Worm (Caenorhabditis elegans) whole organism, mixed stage, embryonic: ENCODE measurements around the gene nspa-8.

Source experiments
- ceh-39 ChIP-seq: fragments of 150-350 bp; optimal IDR thresholded peaks from 2 replicates; lab custom pipeline; 2014; ENCODE audit warnings: missing biosample characterization, missing genetic modification characterization
- elt-3 ChIP-seq: fragments of 150-350 bp; optimal IDR thresholded peaks from 2 replicates; lab custom pipeline; 2014; ENCODE audit warnings: missing biosample characterization, missing genetic modification characterization
- lsy-2 ChIP-seq: fragments of 150-350 bp; optimal IDR thresholded peaks from 2 replicates; lab custom pipeline; 2014; ENCODE audit warnings: missing biosample characterization, missing genetic modification characterization
- nhr-237 ChIP-seq: fragments of 150-350 bp; optimal IDR thresholded peaks from 2 replicates; lab custom pipeline; 2014; ENCODE audit warnings: missing biosample characterization, missing genetic modification characterization
- unc-39 ChIP-seq: fragments of 150-350 bp; optimal IDR thresholded peaks from 2 replicates; lab custom pipeline; 2014; ENCODE audit warnings: missing biosample characterization, missing genetic modification characterization

ce11 chrV:14851206-14851605, 24.4 kb upstream of the nspa-8 start:
- TF ChIP-seq lsy-2 (tag; lab: Kevin White, UChicago), result no peak
- TF ChIP-seq ceh-39 (tag; lab: Kevin White, UChicago), result no peak
- no peak for TF ChIP-seq unc-39 (tag; lab: Kevin White, UChicago)
- TF ChIP-seq nhr-237, result no peak
- TF ChIP-seq elt-3 (tag; lab: Kevin White, UChicago), result no peak
